Worm (Caenorhabditis elegans) whole organism, young adult: ENCODE data around the gene F37C12.18.

Experiments used
- F23B12.7 ChIP-seq: sonication (generic microtip); optimal IDR thresholded peaks from 2 replicates; lab custom pipeline; 2017; ENCODE audit warnings: missing genetic modification characterization, mild to moderate bottlenecking, missing compliant biosample characterization, antibody characterized with exemption, moderate library complexity; ENCODE audit not compliant: insufficient read depth
- ceh-27 ChIP-seq: fragments of 200-800 bp; sonication (Bioruptor generic); optimal IDR thresholded peaks from 2 replicates; lab custom pipeline; 2018; ENCODE audit warnings: mild to moderate bottlenecking, missing genetic modification characterization, moderate library complexity, missing compliant biosample characterization
- gei-17 ChIP-seq: fragments of 200-800 bp; sonication (Bioruptor generic); optimal IDR thresholded peaks from 2 replicates; lab custom pipeline; 2018; ENCODE audit warnings: mild to moderate bottlenecking, missing genetic modification characterization, missing compliant biosample characterization
- snpc-3.4 ChIP-seq: sonication (generic microtip); optimal IDR thresholded peaks from 2 replicates; lab custom pipeline; 2017; ENCODE audit warnings: missing genetic modification characterization, mild to moderate bottlenecking, missing compliant biosample characterization, antibody characterized with exemption, moderate library complexity, missing genotype, missing genetic modification reagents
- ztf-28 ChIP-seq: fragments of 200-800 bp; sonication (Bioruptor generic); IDR thresholded peaks from 2 replicates; pipeline ENCODE4 v1.3.6; 2022; ENCODE audit warnings: missing genetic modification reagents, missing genetic modification characterization, missing compliant biosample characterization

DNA sequence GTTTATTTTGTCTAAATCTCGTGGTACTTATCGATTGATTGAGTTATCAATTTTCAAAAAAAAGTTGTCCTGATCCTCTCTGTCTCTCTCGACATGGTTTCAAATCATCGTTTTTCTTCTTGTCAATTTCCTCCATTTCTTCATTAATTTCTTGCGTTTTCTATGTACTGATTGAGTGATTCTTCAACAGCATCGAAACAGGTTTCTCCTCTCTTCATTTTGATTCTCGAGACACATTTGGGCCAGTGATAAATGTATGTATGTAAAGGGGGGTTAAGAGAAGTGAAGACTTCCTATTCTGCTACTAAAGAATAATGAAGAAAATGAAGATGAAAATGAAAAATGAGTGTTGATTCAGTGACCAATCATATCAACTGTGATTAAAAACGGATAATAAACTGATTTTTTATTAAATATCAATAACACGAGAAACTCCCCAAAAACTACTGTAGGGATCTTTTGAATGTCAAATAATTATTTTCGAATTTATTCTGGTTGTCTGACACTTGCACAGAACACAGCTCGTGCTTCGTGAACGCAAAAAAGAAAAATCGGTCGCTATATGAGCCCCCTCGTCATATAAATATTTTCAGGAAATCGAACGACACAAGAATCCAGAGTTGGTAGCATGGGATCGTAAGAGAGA, 8.0 kb upstream of the F37C12.18 start:
- TF ChIP-seq gei-17 (no peak), ztf-28 (GFP tag; lab: Robert Waterston, UW) (no peak), snpc-3.4 (tag; lab: Kevin White, UChicago) (no peak), F23B12.7 (tag; lab: Kevin White, UChicago) (no peak), ceh-27 (no peak)
